Fruit fly (Drosophila melanogaster): ENCODE data around the gene Taf9.

The Taf9 gene

DNA sequence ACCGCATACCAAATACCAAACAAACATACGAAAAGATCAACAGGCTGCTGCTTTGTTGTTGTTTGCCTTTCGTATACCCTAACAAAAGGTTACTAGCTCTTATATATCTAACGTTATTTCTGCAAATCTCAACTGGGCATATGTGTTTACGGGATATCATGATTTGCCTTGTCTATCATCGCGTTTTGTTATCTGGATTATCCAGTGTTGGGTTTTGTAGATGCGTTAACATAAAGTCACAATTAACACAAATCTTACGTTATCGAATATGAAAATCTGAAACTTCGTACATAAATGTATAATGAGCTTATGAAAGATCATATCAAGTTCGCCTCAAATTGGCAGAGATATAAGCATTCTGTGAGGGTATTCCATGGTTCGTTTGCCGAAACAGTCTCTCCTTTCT, 11.7 kb upstream of the Taf9 start (continued):
- TF ChIP-seq CG10431 (GFP tag; optimal IDR thresholded peaks at IDR 0.05) (no peak), dimm (GFP tag; IDR thresholded peaks at IDR 0.05) (no peak), CG16779 (GFP tag; IDR thresholded peaks at IDR 0.05) (no peak), dmrt99B (tag; optimal IDR thresholded peaks at IDR 0.05) (peak; percentile 3)

DNA sequence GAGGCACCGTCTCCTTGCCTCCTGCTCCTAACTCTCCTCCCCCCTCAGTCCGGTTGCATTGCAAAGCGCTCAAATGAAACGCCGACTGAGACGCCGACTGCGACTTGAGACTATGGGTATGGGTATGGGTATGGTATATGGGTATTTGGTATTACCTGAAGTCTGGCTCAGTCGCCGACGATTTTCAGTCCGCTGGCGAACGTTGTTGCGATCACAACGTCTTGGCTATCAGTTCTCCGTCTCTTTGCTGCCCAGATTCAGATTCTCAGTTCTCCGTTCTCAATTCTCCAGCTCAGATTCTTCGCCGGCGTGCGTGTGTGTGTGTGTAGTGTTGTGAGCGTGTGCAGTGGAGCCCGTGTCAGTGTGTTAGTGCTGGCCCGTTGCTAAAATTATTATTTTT, 11.3 kb upstream of the Taf9 start, which contains the start of gene CG6398:
TSS of gene CG6398 (plus strand) at position 185 of the 400 bp plus-strand sequence.
- TF ChIP-seq CG4360 (GFP tag; IDR thresholded peaks at IDR 0.05) (peak; percentile 51), fru (optimal IDR thresholded peaks at IDR 0.05) (no peak), ash1 (GFP tag; optimal IDR thresholded peaks at IDR 0.05) (peak; percentile 11), Med (GFP tag) (peak; percentile 75), jigr1 (GFP tag; IDR thresholded peaks at IDR 0.05) (no peak), kni (GFP tag; optimal IDR thresholded peaks at IDR 0.05) (peak; percentile 18), MTF-1 (GFP tag; optimal IDR thresholded peaks at IDR 0.05; ENCODE audit: borderline replicate concordance) (no peak), Jarid2 (GFP tag; optimal IDR thresholded peaks at IDR 0.05) (peak; percentile 62), Trl (optimal IDR thresholded peaks at IDR 0.05) (peak in 1 of 2 experiments; percentile 28), Trl (GFP tag; optimal IDR thresholded peaks at IDR 0.05) (no peak), CG13894 (tag; optimal IDR thresholded peaks at IDR 0.05) (peak; percentile 27), cg (GFP tag; optimal IDR thresholded peaks at IDR 0.05) (peak; percentile 75), unc-4 (GFP tag; IDR thresholded peaks at IDR 0.05; ENCODE audit: partially characterized antibody) (0 out of 2 replicates have a peak, but pooled peaks have one; percentile 23), CG10543 (GFP tag; optimal IDR thresholded peaks at IDR 0.05) (peak; percentile 28), nerfin-2 (GFP tag; IDR thresholded peaks at IDR 0.05; ENCODE audit: partially characterized antibody) (no peak), Bdp1 (GFP tag; optimal IDR thresholded peaks at IDR 0.05) (no peak), nom (GFP tag; optimal IDR thresholded peaks at IDR 0.05) (peak; percentile 25), z (GFP tag; IDR thresholded peaks at IDR 0.05) (peak; percentile 92), kay (GFP tag; optimal IDR thresholded peaks at IDR 0.05) (no peak), Adf1 (GFP tag; IDR thresholded peaks at IDR 0.05) (peak; percentile 65), chinmo (GFP tag; IDR thresholded peaks at IDR 0.05; ENCODE audit: partially characterized antibody) (peak; percentile 95), crol (GFP tag; IDR thresholded peaks at IDR 0.05) (peak; percentile 80), bbx (GFP tag; IDR thresholded peaks at IDR 0.05; ENCODE audit: partially characterized antibody) (0 out of 2 replicates have a peak, but pooled peaks have one; percentile 19), HmgZ (tag; optimal IDR thresholded peaks at IDR 0.05) (peak; percentile 12), Stat92E (GFP tag; optimal IDR thresholded peaks at IDR 0.05) (peak in 1 of 3 experiments; percentile 13), CG34224 (GFP tag; IDR thresholded peaks at IDR 0.05; ENCODE audit: partially characterized antibody) (peak; percentile 19; the same call in 1 of the 3 replicates), Oaz (GFP tag; IDR thresholded peaks at IDR 0.05) (no peak), Meics (GFP tag; optimal IDR thresholded peaks at IDR 0.05) (no peak), CG8924 (tag; optimal IDR thresholded peaks at IDR 0.05) (no peak), gce (GFP tag; IDR thresholded peaks at IDR 0.05) (0 out of 3 replicates have a peak, but pooled peaks have one; percentile 15), ci (GFP tag; IDR thresholded peaks at IDR 0.05) (peak; percentile 36; the same call in 1 of the 3 replicates), pros (GFP tag; optimal IDR thresholded peaks at IDR 0.05) (peak; percentile 71), CG15514 (GFP tag; optimal IDR thresholded peaks at IDR 0.05) (peak; percentile 8), Pdp1 (GFP tag; optimal IDR thresholded peaks at IDR 0.05) (no peak), CG2199 (GFP tag; IDR thresholded peaks at IDR 0.05) (0 out of 3 replicates have a peak, but pooled peaks have one; percentile 24), sens (GFP tag) (peak; percentile 10), sd (tag; optimal IDR thresholded peaks at IDR 0.05) (peak; percentile 48), sqz (GFP tag; optimal IDR thresholded peaks at IDR 0.05) (peak; percentile 21), CG17912 (GFP tag; optimal IDR thresholded peaks at IDR 0.05) (no peak)

Data from whole organism, embryonic.